Worm (Caenorhabditis elegans) whole organism, L4 larva: ENCODE measurements around the gene iffb-1.

Source experiments
- F49E8.2 ChIP-seq: sonication (generic microtip); optimal IDR thresholded peaks from 2 replicates; lab custom pipeline; 2016; ENCODE audit warnings: missing compliant biosample characterization, mild to moderate bottlenecking, missing genetic modification characterization, borderline replicate concordance
- dmd-8 ChIP-seq: fragments of 200-800 bp; sonication (Bioruptor generic); IDR thresholded peaks from 2 replicates; pipeline ENCODE4 v1.3.6; 2022; ENCODE audit warnings: missing genetic modification characterization, missing compliant biosample characterization

ce11 chrIII:2329336-2329735, 15.1 kb downstream of the iffb-1 start, which contains the start of gene Y54F10BM.12:
- TF ChIP-seq F49E8.2 (tag; lab: Kevin White, UChicago): no peak
- no peak for TF ChIP-seq dmd-8
